Worm (Caenorhabditis elegans): ENCODE measurements around the gene R03E9.2.

DNA sequence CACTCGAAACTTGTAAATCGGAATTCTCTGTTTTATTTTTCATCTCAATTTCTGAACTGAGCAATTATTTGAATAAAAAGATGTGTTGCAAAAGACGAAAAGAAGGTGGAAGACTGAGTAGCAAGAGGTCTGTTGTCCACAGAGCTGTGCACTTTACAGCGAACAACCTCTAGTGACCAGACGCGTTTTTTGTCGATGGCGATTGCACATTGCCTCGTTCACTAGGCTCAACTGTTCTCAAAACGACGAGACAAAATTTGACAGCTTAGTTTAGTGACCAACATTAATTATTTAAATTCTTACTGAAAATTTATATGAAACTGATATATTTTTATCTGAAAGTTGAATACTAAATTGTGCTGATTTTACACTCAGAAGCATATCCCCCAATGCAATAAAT, at the start of gene R03E9.2:
- TF ChIP-seq nhr-237 (tag; optimal IDR thresholded peaks at IDR 0.05) (no peak), unc-62 (GFP tag; optimal IDR thresholded peaks at IDR 0.05) (no peak), drap-1 (GFP tag; optimal IDR thresholded peaks at IDR 0.05) (no peak)
